Worm (Caenorhabditis elegans): ENCODE measurements around the gene nspc-10.

ce11 chrX:12331795-12332194 lies 11.6 kb upstream of the nspc-10 start, which contains the start of gene srd-46:
- TF ChIP-seq unc-62 (GFP tag; optimal IDR thresholded peaks at IDR 0.05): no peak
- TF ChIP-seq ztf-11 (tag; optimal IDR thresholded peaks at IDR 0.05): no peak
- TF ChIP-seq nhr-21 (tag; optimal IDR thresholded peaks at IDR 0.05): no peak
- TF ChIP-seq mdl-1 (tag; optimal IDR thresholded peaks at IDR 0.05): no peak
